Worm (Caenorhabditis elegans): ENCODE data around the gene C02F5.3.

DNA sequence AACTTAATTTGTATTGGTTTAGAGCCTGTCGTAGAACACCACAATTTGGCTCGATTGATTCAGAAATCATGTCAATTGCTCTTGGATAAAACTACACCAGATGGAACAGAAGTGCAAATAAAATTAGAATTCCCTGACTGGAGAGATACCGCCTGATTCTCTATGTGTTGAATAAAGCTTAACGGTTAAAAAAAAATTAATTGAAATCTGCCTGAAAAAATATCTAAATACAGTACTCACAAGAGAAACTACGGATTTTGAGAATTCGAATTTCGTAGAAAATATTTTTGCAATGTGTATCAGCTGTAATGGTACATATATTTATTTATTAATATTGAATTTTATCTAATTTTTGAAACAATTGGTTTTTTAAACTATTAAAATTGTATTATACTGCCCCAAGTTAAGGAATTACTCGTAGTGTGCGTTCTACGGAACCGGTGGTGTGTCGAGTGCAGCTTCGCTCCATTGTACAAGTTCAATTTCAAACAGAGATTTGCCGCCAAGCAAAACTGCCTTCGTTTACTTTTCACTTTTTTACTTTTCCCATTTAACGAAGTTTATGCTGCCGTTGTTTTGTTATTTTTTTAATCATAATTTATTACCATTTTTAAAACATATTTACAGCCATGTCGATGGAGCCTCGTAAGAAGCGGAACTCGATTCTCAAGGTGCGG lies 4.5 kb downstream of the C02F5.3 start, which contains the start of gene knl-1:
- no peak for TF ChIP-seq ceh-9 (tag; optimal IDR thresholded peaks at IDR 0.05)
- no peak for TF ChIP-seq sox-4 (tag; optimal IDR thresholded peaks at IDR 0.05)
- no peak for TF ChIP-seq pha-4 (tag; optimal IDR thresholded peaks at IDR 0.05)
- TF ChIP-seq ama-1 (optimal IDR thresholded peaks at IDR 0.05): no peak
- TF ChIP-seq pat-9 (tag; optimal IDR thresholded peaks at IDR 0.05): no peak
- TF ChIP-seq fkh-10 (GFP tag; optimal IDR thresholded peaks at IDR 0.05): no peak
- peak; percentile 69 for TF ChIP-seq ceh-14 (tag; optimal IDR thresholded peaks at IDR 0.05)
- peak; percentile 10 for TF ChIP-seq rnt-1 (tag; optimal IDR thresholded peaks at IDR 0.05)
- TF ChIP-seq ceh-22 (tag; optimal IDR thresholded peaks at IDR 0.05): no peak
- TF ChIP-seq unc-3 (GFP tag; conservative IDR thresholded peaks at IDR 0.05): no peak
- peak; percentile 21 for TF ChIP-seq unc-3 (tag; optimal IDR thresholded peaks at IDR 0.05)
- TF ChIP-seq pros-1 (tag; optimal IDR thresholded peaks at IDR 0.05): no peak
- peak; percentile 2 for TF ChIP-seq F13H6.1 (tag; optimal IDR thresholded peaks at IDR 0.05)
- TF ChIP-seq hlh-13 (GFP tag; optimal IDR thresholded peaks at IDR 0.05): no peak
- TF ChIP-seq nhr-11 (tag; optimal IDR thresholded peaks at IDR 0.05): no peak
